Fruit fly (Drosophila melanogaster) whole organism, embryonic: Measurements from ENCODE around the gene CG13984.
A peak's percentile ranks its signal among the peaks of the same experiment; 100 is the strongest.

ENCODE experiments used
- Adf1 ChIP-seq: fragments of 200-800 bp; sonication (Bioruptor generic); IDR thresholded peaks from 2 replicates; pipeline ENCODE4 v1.3.6; 2022; ENCODE audit warnings: missing biosample characterization, missing genetic modification characterization
- Atf6 ChIP-seq: fragments of 200-800 bp; sonication (Bioruptor generic); IDR thresholded peaks from 2 replicates; pipeline ENCODE4 v1.3.6; 2022; ENCODE audit warnings: missing biosample characterization, missing genetic modification characterization
- B-H1 ChIP-seq: fragments of 200-800 bp; sonication (Bioruptor generic); IDR thresholded peaks from 3 replicates; pipeline ENCODE4 v1.3.6; 2022; ENCODE audit warnings: missing biosample characterization, missing genetic modification characterization
- CG10267 ChIP-seq: fragments of 200-800 bp; sonication (Bioruptor generic); optimal IDR thresholded peaks from 2 replicates; lab custom pipeline; 2018; ENCODE audit warnings: missing biosample characterization, mild to moderate bottlenecking, missing genetic modification characterization, moderate library complexity
- CG10366 ChIP-seq: fragments of 200-800 bp; sonication (Bioruptor generic); IDR thresholded peaks from 2 replicates; pipeline ENCODE4 v1.3.6; 2022; ENCODE audit warnings: missing biosample characterization, missing genetic modification characterization
- CG10543 ChIP-seq: fragments of 200-800 bp; sonication (Bioruptor generic); optimal IDR thresholded peaks from 3 replicates; lab custom pipeline; 2017; ENCODE audit warnings: missing biosample characterization, mild to moderate bottlenecking, missing genetic modification characterization, moderate library complexity
- CG11398 ChIP-seq: fragments of 200-800 bp; sonication (Bioruptor generic); optimal IDR thresholded peaks from 2 replicates; lab custom pipeline; 2016; ENCODE audit warnings: missing biosample characterization, missing genetic modification characterization
- CG11560 ChIP-seq: fragments of 200-800 bp; sonication (Bioruptor generic); IDR thresholded peaks from 3 replicates; pipeline ENCODE4 v1.3.6; 2022; ENCODE audit warnings: missing biosample characterization, missing genetic modification characterization
- CG12391 ChIP-seq: fragments of 200-800 bp; sonication (Bioruptor generic); optimal IDR thresholded peaks from 3 replicates; lab custom pipeline; 2018; ENCODE audit warnings: missing biosample characterization, mild to moderate bottlenecking, missing genetic modification characterization, moderate library complexity
- CG14860 ChIP-seq: fragments of 200-800 bp; sonication (Bioruptor generic); IDR thresholded peaks from 3 replicates; pipeline ENCODE4 v1.3.6; 2022; ENCODE audit warnings: missing biosample characterization, missing genetic modification characterization; ENCODE audit not compliant: partially characterized antibody
- CG14965 ChIP-seq: fragments of 200-800 bp; sonication (Bioruptor generic); optimal IDR thresholded peaks from 2 replicates; lab custom pipeline; 2016; ENCODE audit warnings: missing biosample characterization, missing genetic modification characterization, borderline replicate concordance
- CG15011 ChIP-seq: fragments of 200-800 bp; sonication (Bioruptor generic); optimal IDR thresholded peaks from 3 replicates; lab custom pipeline; 2018; ENCODE audit warnings: missing biosample characterization, mild to moderate bottlenecking, missing genetic modification characterization
- CG16815 ChIP-seq: fragments of 200-800 bp; sonication (Bioruptor generic); optimal IDR thresholded peaks from 3 replicates; lab custom pipeline; 2017; ENCODE audit warnings: missing biosample characterization, mild to moderate bottlenecking, missing genetic modification characterization
- CG17328 ChIP-seq: fragments of 200-800 bp; sonication (Bioruptor generic); IDR thresholded peaks from 2 replicates; pipeline ENCODE4 v1.3.6; 2022; ENCODE audit warnings: missing biosample characterization, missing genetic modification characterization
- CG2712 ChIP-seq: fragments of 200-800 bp; optimal IDR thresholded peaks from 3 replicates; lab custom pipeline; 2019; ENCODE audit warnings: missing biosample characterization, mild to moderate bottlenecking, missing genetic modification characterization, moderate library complexity
- CG2889 ChIP-seq: fragments of 200-800 bp; sonication (Bioruptor generic); IDR thresholded peaks from 3 replicates; pipeline ENCODE4 v1.3.6; 2022; ENCODE audit warnings: missing biosample characterization, missing genetic modification characterization
- CG33557 ChIP-seq: fragments of 200-800 bp; sonication (Bioruptor generic); optimal IDR thresholded peaks from 2 replicates; lab custom pipeline; 2019; ENCODE audit warnings: missing biosample characterization, mild to moderate bottlenecking, missing genetic modification characterization, moderate library complexity
- CG4360 ChIP-seq: fragments of 200-800 bp; sonication (Bioruptor generic); IDR thresholded peaks from 2 replicates; pipeline ENCODE4 v1.3.6; 2022; ENCODE audit warnings: missing biosample characterization, missing genetic modification characterization
- CG43689 ChIP-seq: fragments of 200-800 bp; sonication (Bioruptor generic); IDR thresholded peaks from 2 replicates; pipeline ENCODE4 v1.3.6; 2022; ENCODE audit warnings: missing biosample characterization, missing genetic modification characterization
- CG4617 ChIP-seq: fragments of 200-800 bp; sonication (Bioruptor generic); optimal IDR thresholded peaks from 3 replicates; lab custom pipeline; 2016; ENCODE audit warnings: missing biosample characterization, missing genetic modification characterization, borderline replicate concordance
- CG6254 ChIP-seq: fragments of 200-800 bp; sonication (Bioruptor generic); optimal IDR thresholded peaks from 3 replicates; lab custom pipeline; 2017; ENCODE audit warnings: mild to moderate bottlenecking, missing biosample characterization, missing genetic modification reagents, missing genetic modification characterization
- CG6813 ChIP-seq: fragments of 200-800 bp; sonication (Bioruptor generic); optimal IDR thresholded peaks from 2 replicates; lab custom pipeline; 2017; ENCODE audit warnings: missing biosample characterization, missing genetic modification characterization, mild to moderate bottlenecking, moderate library complexity, missing genetic modification reagents
- CG7357 ChIP-seq: fragments of 200-800 bp; sonication (Bioruptor generic); IDR thresholded peaks from 3 replicates; pipeline ENCODE4 v1.3.6; 2022; ENCODE audit warnings: missing biosample characterization, missing genetic modification characterization
- CG7786 ChIP-seq: fragments of 200-800 bp; sonication (Bioruptor generic); optimal IDR thresholded peaks from 2 replicates; lab custom pipeline; 2016; ENCODE audit warnings: missing biosample characterization, missing genetic modification characterization
- CG9215 ChIP-seq: fragments of 200-800 bp; sonication (Bioruptor generic); IDR thresholded peaks from 2 replicates; pipeline ENCODE4 v1.3.6; 2022; ENCODE audit warnings: missing biosample characterization, missing genetic modification characterization
- CG9609 ChIP-seq: fragments of 200-800 bp; sonication (Bioruptor generic); optimal IDR thresholded peaks from 3 replicates; lab custom pipeline; 2016; ENCODE audit warnings: missing biosample characterization, missing genetic modification characterization
- CkIIα-i1 ChIP-seq: fragments of 200-800 bp; sonication (Bioruptor generic); IDR thresholded peaks from 2 replicates; pipeline ENCODE4 v1.3.6; 2022; ENCODE audit warnings: missing biosample characterization, missing genetic modification characterization
- CoRest ChIP-seq: fragments of 200-800 bp; sonication (Bioruptor generic); optimal IDR thresholded peaks from 3 replicates; lab custom pipeline; 2018; ENCODE audit warnings: missing biosample characterization, mild to moderate bottlenecking, missing genetic modification characterization, moderate library complexity
- Dref ChIP-seq: fragments of 200-800 bp; sonication (Bioruptor generic); IDR thresholded peaks from 2 replicates; pipeline ENCODE4 v1.3.6; 2022; ENCODE audit warnings: missing biosample characterization, missing genetic modification characterization
- Fer2 ChIP-seq: fragments of 200-800 bp; sonication (Bioruptor generic); optimal IDR thresholded peaks from 2 replicates; lab custom pipeline; 2018; ENCODE audit warnings: missing biosample characterization, mild to moderate bottlenecking, missing genetic modification characterization, moderate library complexity
- Hr39 ChIP-seq: fragments of >200 bp; optimal IDR thresholded peaks from 2 replicates; lab custom pipeline; 2017
- Med ChIP-seq: fragments of 200-800 bp; sonication (Bioruptor generic); peaks from one replicate; lab custom pipeline; 2016; ENCODE audit warnings: missing biosample characterization, missing genetic modification characterization, mild to moderate bottlenecking, inconsistent platforms, moderate library complexity
- NC2α ChIP-seq: fragments of 200-800 bp; sonication (Bioruptor generic); optimal IDR thresholded peaks from 2 replicates; lab custom pipeline; 2016; ENCODE audit warnings: missing biosample characterization, missing genetic modification characterization
- Sry-β ChIP-seq: fragments of 200-800 bp; sonication (Bioruptor generic); optimal IDR thresholded peaks from 2 replicates; lab custom pipeline; 2018; ENCODE audit warnings: missing biosample characterization, mild to moderate bottlenecking, missing genetic modification characterization, moderate library complexity
- Tbp ChIP-seq: fragments of >200 bp; optimal IDR thresholded peaks from 2 replicates; lab custom pipeline; 2018; ENCODE audit warnings: missing biosample characterization, missing genetic modification characterization
- Vsx1 ChIP-seq: fragments of 200-800 bp; sonication (Bioruptor generic); optimal IDR thresholded peaks from 2 replicates; lab custom pipeline; 2017; ENCODE audit warnings: missing biosample characterization, mild to moderate bottlenecking, missing genetic modification characterization, missing genetic modification reagents
- YL-1 ChIP-seq: fragments of 200-800 bp; sonication (Bioruptor generic); optimal IDR thresholded peaks from 3 replicates; lab custom pipeline; 2017; ENCODE audit warnings: missing biosample characterization, mild to moderate bottlenecking, missing genetic modification characterization
- croc ChIP-seq: fragments of 200-800 bp; sonication (Bioruptor generic); conservative IDR thresholded peaks from 3 replicates; pipeline ENCODE4 v1.3.6; 2022; ENCODE audit warnings: missing biosample characterization, missing genetic modification characterization
- disco-r ChIP-seq: fragments of 200-800 bp; sonication (Bioruptor generic); optimal IDR thresholded peaks from 2 replicates; lab custom pipeline; 2016; ENCODE audit warnings: missing biosample characterization, missing genetic modification characterization
- gsb ChIP-seq: fragments of 200-800 bp; sonication (Bioruptor generic); IDR thresholded peaks from 2 replicates; pipeline ENCODE4 v1.3.6; 2022; ENCODE audit warnings: missing biosample characterization, missing genetic modification characterization
- insv ChIP-seq, 2 experiments: fragments of 200-800 bp; sonication (Bioruptor generic); optimal IDR thresholded peaks; 3 replicates each; lab custom pipeline; 2016 to 2018; ENCODE audit warnings: missing biosample characterization in 2 of 2, missing genetic modification characterization in 2 of 2
- lmd ChIP-seq: fragments of 200-800 bp; sonication (Bioruptor generic); IDR thresholded peaks from 2 replicates; pipeline ENCODE4 v1.3.6; 2022; ENCODE audit warnings: missing biosample characterization, missing genetic modification characterization
- nerfin-1 ChIP-seq: fragments of 200-800 bp; sonication (Bioruptor generic); optimal IDR thresholded peaks from 3 replicates; lab custom pipeline; 2019; ENCODE audit warnings: missing biosample characterization, mild to moderate bottlenecking, missing genetic modification characterization, moderate library complexity
- otp ChIP-seq: fragments of 200-800 bp; sonication (Bioruptor generic); IDR thresholded peaks from 3 replicates; pipeline ENCODE4, ENCODE4 v1.3.6; 2022; ENCODE audit warnings: missing biosample characterization, missing genetic modification characterization
- phol ChIP-seq: fragments of 200-800 bp; sonication (Bioruptor generic); optimal IDR thresholded peaks from 3 replicates; lab custom pipeline; 2018; ENCODE audit warnings: missing biosample characterization, mild to moderate bottlenecking, missing genetic modification characterization, moderate library complexity
- ro ChIP-seq: fragments of 200-800 bp; sonication (Bioruptor generic); IDR thresholded peaks from 2 replicates; pipeline ENCODE4 v1.3.6; 2022; ENCODE audit warnings: missing biosample characterization, missing genetic modification characterization
- row ChIP-seq: fragments of 200-800 bp; sonication (Bioruptor generic); IDR thresholded peaks from 3 replicates; pipeline ENCODE4 v1.3.6; 2022; ENCODE audit warnings: missing biosample characterization, missing genetic modification characterization
- sd ChIP-seq: fragments of 200-800 bp; sonication (Bioruptor generic); optimal IDR thresholded peaks from 3 replicates; lab custom pipeline; 2018; ENCODE audit warnings: missing biosample characterization, mild to moderate bottlenecking, missing genetic modification characterization, moderate library complexity
- sqz ChIP-seq: fragments of 200-800 bp; sonication (Bioruptor generic); optimal IDR thresholded peaks from 3 replicates; lab custom pipeline; 2018; ENCODE audit warnings: missing biosample characterization, mild to moderate bottlenecking, missing genetic modification characterization
- tgo ChIP-seq: fragments of 200-800 bp; sonication (Bioruptor generic); IDR thresholded peaks from 3 replicates; pipeline ENCODE4 v1.3.6; 2022; ENCODE audit warnings: missing biosample characterization, missing genetic modification characterization
- ttk ChIP-seq: fragments of 200-800 bp; sonication (Bioruptor generic); IDR thresholded peaks from 2 replicates; pipeline ENCODE4 v2.1.2; 2022; ENCODE audit warnings: missing biosample characterization, missing genetic modification characterization
- twi ChIP-seq: fragments of 200-800 bp; optimal IDR thresholded peaks from 2 replicates; lab custom pipeline; 2019; ENCODE audit warnings: missing biosample characterization, mild to moderate bottlenecking, missing genetic modification characterization, moderate library complexity

The CG13984 gene

DNA sequence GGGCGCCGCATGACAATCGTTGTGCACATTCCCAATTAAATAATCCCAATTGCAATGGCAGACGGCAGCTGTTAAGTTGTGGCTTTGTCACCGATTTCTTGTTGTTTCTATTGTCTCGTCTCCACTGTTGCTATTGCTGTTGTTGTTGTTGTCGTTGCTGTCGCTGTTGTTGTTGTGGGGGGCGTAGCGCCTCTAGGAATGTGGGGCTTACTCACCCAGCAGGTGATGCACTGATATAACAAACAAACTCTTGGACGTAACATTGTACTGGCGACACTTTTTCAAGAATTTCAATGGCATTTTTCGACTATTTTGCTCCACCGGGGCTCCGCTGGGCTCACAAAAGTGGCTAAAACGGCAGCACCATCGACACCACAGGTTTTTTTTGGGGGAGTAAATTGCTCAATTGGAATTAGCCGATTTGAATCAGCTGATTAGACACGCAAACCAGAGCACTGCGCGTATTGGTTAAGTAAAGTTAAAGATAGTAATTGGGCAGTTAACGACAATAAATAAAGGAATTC lies 29.3 kb downstream of the CG13984 start:
- TF ChIP-seq phol (tag; lab: Kevin White, UChicago) (no peak), CG9215 (GFP tag; lab: Robert Waterston, UW) (no peak), CG4617 (GFP tag; lab: Kevin White, UChicago) (peak; percentile 47), B-H1 (GFP tag; lab: Robert Waterston, UW) (no peak), CG11398 (no peak), CG10267 (tag; lab: Kevin White, UChicago) (no peak), CG9609 (no peak), Hr39 (no peak), Atf6 (no peak), Tbp (GFP tag; lab: Kevin White, UChicago) (no peak), CG17328 (GFP tag; lab: Robert Waterston, UW) (0 out of 2 replicates have a peak, but pooled peaks have one; percentile 14), CG11560 (tag; lab: Robert Waterston, UW) (no peak), CG16815 (GFP tag; lab: Kevin White, UChicago) (no peak), CG43689 (GFP tag; lab: Robert Waterston, UW) (no peak), otp (GFP tag; lab: Robert Waterston, UW) (no peak), CG7786 (GFP tag; lab: Kevin White, UChicago) (no peak), sd (peak; percentile 81), Sry-β (peak; percentile 89), tgo (no peak), CG7357 (GFP tag; lab: Robert Waterston, UW) (no peak), disco-r (no peak), CG10366 (GFP tag; lab: Robert Waterston, UW) (no peak), Dref (no peak), CG14860 (no peak), gsb (no peak), CG12391 (tag; lab: Kevin White, UChicago) (no peak), CG2889 (GFP tag; lab: Robert Waterston, UW) (no peak), CG6254 (GFP tag; lab: Kevin White, UChicago) (no peak), nerfin-1 (tag; lab: Kevin White, UChicago) (peak; percentile 33), CoRest (tag; lab: Kevin White, UChicago) (no peak), row (peak; percentile 37; the same call in 1 of the 3 replicates), CG15011 (GFP tag; lab: Kevin White, UChicago) (no peak), lmd (GFP tag; lab: Robert Waterston, UW) (no peak), Adf1 (GFP tag; lab: Robert Waterston, UW) (no peak), YL-1 (GFP tag; lab: Kevin White, UChicago) (no peak), croc (GFP tag; lab: Robert Waterston, UW) (no peak), Fer2 (tag; lab: Kevin White, UChicago) (no peak), CG10543 (GFP tag; lab: Kevin White, UChicago) (no peak), Med (GFP tag; lab: Kevin White, UChicago) (no peak), CG33557 (no peak), CG4360 (GFP tag; lab: Robert Waterston, UW) (peak; percentile 95), sqz (no peak), ttk (GFP tag; lab: Robert Waterston, UW) (no peak), CkIIα-i1 (no peak), CG6813 (no peak), insv (GFP tag; optimal IDR thresholded peaks at IDR 0.05; lab: Kevin White, UChicago) (no peak), twi (tag; lab: Kevin White, UChicago) (no peak), ro (no peak), NC2α (no peak), CG14965 (GFP tag; lab: Kevin White, UChicago) (no peak), Vsx1 (GFP tag; lab: Kevin White, UChicago) (no peak), CG2712 (no peak)
